Worm (Caenorhabditis elegans): Measurements from ENCODE around the gene fipr-19.
A peak's percentile ranks its signal among the peaks of the same experiment; 100 is the strongest.

The fipr-19 gene

DNA sequence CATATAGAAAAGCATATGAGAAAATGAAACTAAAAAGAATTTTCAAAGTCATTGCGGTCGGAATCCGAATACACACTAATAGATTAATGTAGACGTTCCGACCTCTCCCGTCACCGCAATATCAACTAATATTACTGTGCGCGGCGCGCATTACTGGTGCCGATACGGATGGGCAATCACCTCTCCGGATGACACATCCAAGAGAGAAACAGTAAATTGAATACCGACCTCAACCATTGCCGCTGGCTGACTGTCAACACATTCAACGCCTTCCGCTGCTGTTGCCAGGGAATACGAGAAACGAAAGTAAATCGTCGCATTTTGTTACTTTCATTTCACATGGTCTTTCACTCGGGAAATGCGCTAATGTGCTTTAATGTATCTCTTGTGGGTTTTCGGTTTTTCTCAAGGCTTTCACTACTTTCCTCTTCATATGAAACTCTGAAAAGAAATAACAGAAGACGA lies 36.1 kb upstream of the fipr-19 start (continued):
- TF ChIP-seq Y95B8A.8 (GFP tag; IDR thresholded peaks at IDR 0.05) = no peak; the same call in 1 of the 2 replicates
- TF ChIP-seq ceh-27 (GFP tag; optimal IDR thresholded peaks at IDR 0.05) = peak; percentile 36
- peak; percentile 76 for TF ChIP-seq ekl-4 (GFP tag; IDR thresholded peaks at IDR 0.05)
- peak; percentile 11 for TF ChIP-seq attf-5 (GFP tag; optimal IDR thresholded peaks at IDR 0.05)
- peak; percentile 6 to 50 for TF ChIP-seq rec-8 (tag; optimal IDR thresholded peaks at IDR 0.05)
- peak; percentile 66 for TF ChIP-seq F49E8.2 (tag; optimal IDR thresholded peaks at IDR 0.05; ENCODE audit: insufficient read depth)
- TF ChIP-seq gei-17 (GFP tag; optimal IDR thresholded peaks at IDR 0.05) = no peak
- no peak for TF ChIP-seq hlh-26 (GFP tag; conservative IDR thresholded peaks at IDR 0.05)
- peak; percentile 21 for TF ChIP-seq snpc-1.3 (tag; optimal IDR thresholded peaks at IDR 0.05; ENCODE audit: insufficient read depth)
- no peak for TF ChIP-seq ZK185.1 (tag; optimal IDR thresholded peaks at IDR 0.05; ENCODE audit: poor library complexity, severe bottlenecking)
- no peak for TF ChIP-seq T07F8.4 (tag; optimal IDR thresholded peaks at IDR 0.05)
- TF ChIP-seq ceh-91 (GFP tag; IDR thresholded peaks at IDR 0.05) = no peak
- TF ChIP-seq ztf-6 (GFP tag; IDR thresholded peaks at IDR 0.05) = no peak
- TF ChIP-seq F22D6.2 (tag; optimal IDR thresholded peaks at IDR 0.05) = no peak
- TF ChIP-seq cebp-1 (GFP tag; IDR thresholded peaks at IDR 0.05) = no peak
- TF ChIP-seq cebp-1 (tag; optimal IDR thresholded peaks at IDR 0.05) = peak; percentile 45
- peak; percentile 47 for TF ChIP-seq somi-1 (GFP tag; optimal IDR thresholded peaks at IDR 0.05)
- TF ChIP-seq B0019.2 (GFP tag; conservative IDR thresholded peaks at IDR 0.05) = no peak
- no peak for TF ChIP-seq K12H6.12 (tag; optimal IDR thresholded peaks at IDR 0.05)
- no peak for TF ChIP-seq zfh-2 (GFP tag; conservative IDR thresholded peaks at IDR 0.05)
- peak; percentile 66; the same call in 1 of the 2 replicates for TF ChIP-seq egl-18 (GFP tag; IDR thresholded peaks at IDR 0.05)
- no peak for TF ChIP-seq snpc-1.1 (tag; optimal IDR thresholded peaks at IDR 0.05; ENCODE audit: insufficient read depth)
- TF ChIP-seq hlh-12 (tag; optimal IDR thresholded peaks at IDR 0.05) = peak; percentile 44
- no peak for TF ChIP-seq ztf-18 (tag; optimal IDR thresholded peaks at IDR 0.05)
- no peak for TF ChIP-seq let-526 (GFP tag; IDR thresholded peaks at IDR 0.05)
- peak; percentile 47 for TF ChIP-seq mcd-1 (GFP tag; IDR thresholded peaks at IDR 0.05)
- TF ChIP-seq tbx-9 (tag; optimal IDR thresholded peaks at IDR 0.05; ENCODE audit: borderline replicate concordance) = peak; percentile 94
- no peak for TF ChIP-seq lag-1 (GFP tag; IDR thresholded peaks at IDR 0.05)
- TF ChIP-seq hmg-20 (GFP tag; IDR thresholded peaks at IDR 0.05) = peak; percentile 37; the same call in 1 of the 2 replicates
- no peak for TF ChIP-seq ztf-28 (GFP tag; IDR thresholded peaks at IDR 0.05)
- TF ChIP-seq C06A6.2 (GFP tag; conservative IDR thresholded peaks at IDR 0.05) = no peak
- TF ChIP-seq madf-3 (GFP tag; IDR thresholded peaks at IDR 0.05) = peak; percentile 87
- peak; percentile 70 for TF ChIP-seq F39B2.1 (GFP tag; IDR thresholded peaks at IDR 0.05)
- peak; percentile 48 for TF ChIP-seq snpc-3.4 (tag; optimal IDR thresholded peaks at IDR 0.05)
- TF ChIP-seq lir-1 (GFP tag; conservative IDR thresholded peaks at IDR 0.05) = no peak; the same call in 1 of the 2 replicates
- TF ChIP-seq C17E4.6 (GFP tag; IDR thresholded peaks at IDR 0.05) = peak; percentile 21; the same call in 1 of the 2 replicates
- peak; percentile 44 for TF ChIP-seq xnd-1 (tag; optimal IDR thresholded peaks at IDR 0.05)
- TF ChIP-seq madf-6 (GFP tag; IDR thresholded peaks at IDR 0.05) = peak; percentile 82
- TF ChIP-seq Y67H2A.10 (GFP tag; conservative IDR thresholded peaks at IDR 0.05) = no peak
- no peak for TF ChIP-seq bed-2 (GFP tag; IDR thresholded peaks at IDR 0.05)
- peak; percentile 45 for TF ChIP-seq lin-54 (GFP tag; optimal IDR thresholded peaks at IDR 0.05)
- TF ChIP-seq akir-1 (GFP tag; optimal IDR thresholded peaks at IDR 0.05) = no peak
- TF ChIP-seq Y53G8AR.9 (GFP tag; conservative IDR thresholded peaks at IDR 0.05) = peak; percentile 85
- TF ChIP-seq B0336.3 (GFP tag; IDR thresholded peaks at IDR 0.05) = peak; percentile 90
- TF ChIP-seq pbrm-1 (GFP tag; IDR thresholded peaks at IDR 0.05) = peak; percentile 27; the same call in 1 of the 2 replicates
- peak; percentile 81 for TF ChIP-seq Y56A3A.18 (GFP tag; IDR thresholded peaks at IDR 0.05)
- TF ChIP-seq bed-1 (GFP tag; IDR thresholded peaks at IDR 0.05) = 0 out of 2 replicates have a peak, but pooled peaks have one; percentile 5

All from whole organism, young adult.